Fruit fly (Drosophila melanogaster) whole organism, pupa: ENCODE data around the gene heph.

ENCODE experiments used
- CG10348 ChIP-seq: fragments of 200-800 bp; sonication (Bioruptor generic); IDR thresholded peaks from 2 replicates; pipeline ENCODE4 v1.3.6; 2022; ENCODE audit warnings: missing biosample characterization, missing genetic modification characterization
- CG12605 ChIP-seq: fragments of 200-800 bp; sonication (Bioruptor generic); IDR thresholded peaks from 2 replicates; pipeline ENCODE4 v1.3.6; 2022; ENCODE audit warnings: missing biosample characterization, missing genetic modification characterization
- CG13204 ChIP-seq: fragments of 200-800 bp; sonication (Bioruptor generic); optimal IDR thresholded peaks from 2 replicates; lab custom pipeline; 2018; ENCODE audit warnings: missing biosample characterization, mild to moderate bottlenecking, missing genetic modification characterization, moderate library complexity
- CG14655 ChIP-seq: fragments of 200-800 bp; sonication (Bioruptor generic); optimal IDR thresholded peaks from 3 replicates; lab custom pipeline; 2017; ENCODE audit warnings: mild to moderate bottlenecking, missing biosample characterization, missing genetic modification reagents, missing genetic modification characterization
- CG15710 ChIP-seq: fragments of 200-800 bp; sonication (Bioruptor generic); optimal IDR thresholded peaks from 2 replicates; lab custom pipeline; 2018; ENCODE audit warnings: missing biosample characterization, mild to moderate bottlenecking, missing genetic modification characterization, moderate library complexity
- CG17806 ChIP-seq: fragments of 200-800 bp; sonication (Bioruptor generic); optimal IDR thresholded peaks from 2 replicates; lab custom pipeline; 2018; ENCODE audit warnings: missing biosample characterization, mild to moderate bottlenecking, missing genetic modification characterization, moderate library complexity
- CG32121 ChIP-seq: fragments of 200-800 bp; sonication (Bioruptor generic); IDR thresholded peaks from 2 replicates; pipeline ENCODE4 v1.3.6; 2022; ENCODE audit warnings: missing biosample characterization, missing genetic modification characterization
- CG34367 ChIP-seq: fragments of 200-800 bp; sonication (Bioruptor generic); optimal IDR thresholded peaks from 2 replicates; lab custom pipeline; 2018; ENCODE audit warnings: missing biosample characterization, mild to moderate bottlenecking, missing genetic modification characterization
- CG4496 ChIP-seq: fragments of 200-800 bp; sonication (Bioruptor generic); IDR thresholded peaks from 3 replicates; pipeline ENCODE4 v1.3.6; 2022; ENCODE audit warnings: missing biosample characterization, missing genetic modification characterization
- CG8159 ChIP-seq: fragments of 200-800 bp; sonication (Bioruptor generic); optimal IDR thresholded peaks from 3 replicates; lab custom pipeline; 2018; ENCODE audit warnings: missing biosample characterization, mild to moderate bottlenecking, missing genetic modification characterization, moderate library complexity
- CG8301 ChIP-seq: fragments of 200-800 bp; sonication (Bioruptor generic); optimal IDR thresholded peaks from 2 replicates; lab custom pipeline; 2018; ENCODE audit warnings: missing biosample characterization, mild to moderate bottlenecking, missing genetic modification characterization
- CG9948 ChIP-seq: fragments of 200-800 bp; sonication (Bioruptor generic); optimal IDR thresholded peaks from 2 replicates; lab custom pipeline; 2018; ENCODE audit warnings: missing biosample characterization, mild to moderate bottlenecking, missing genetic modification characterization, moderate library complexity
- D1 ChIP-seq: fragments of 200-800 bp; sonication (Bioruptor generic); optimal IDR thresholded peaks from 2 replicates; lab custom pipeline; 2018; ENCODE audit warnings: missing biosample characterization, mild to moderate bottlenecking, missing genetic modification characterization, moderate library complexity
- EcR ChIP-seq: fragments of 200-800 bp; sonication (Bioruptor generic); optimal IDR thresholded peaks from 3 replicates; lab custom pipeline; 2019; ENCODE audit warnings: missing biosample characterization, missing genetic modification characterization, mild to moderate bottlenecking, moderate library complexity, missing genetic modification reagents
- Ets98B ChIP-seq: fragments of 200-800 bp; sonication (Bioruptor generic); IDR thresholded peaks from 2 replicates; pipeline ENCODE4 v1.3.6; 2022; ENCODE audit warnings: missing biosample characterization, missing genetic modification characterization
- Pif1A ChIP-seq: fragments of 200-800 bp; sonication (Bioruptor generic); optimal IDR thresholded peaks from 3 replicates; lab custom pipeline; 2016; ENCODE audit warnings: missing biosample characterization, missing genetic modification characterization
- Pif1B ChIP-seq: fragments of 200-800 bp; sonication (Bioruptor generic); optimal IDR thresholded peaks from 3 replicates; lab custom pipeline; 2016; ENCODE audit warnings: missing biosample characterization, missing genetic modification characterization
- fd96Ca ChIP-seq: fragments of 200-800 bp; sonication (Bioruptor generic); IDR thresholded peaks from 3 replicates; pipeline ENCODE4 v1.3.6; 2022; ENCODE audit warnings: missing biosample characterization, missing genetic modification characterization
- rn ChIP-seq: fragments of 200-800 bp; sonication (Bioruptor generic); IDR thresholded peaks from 2 replicates; pipeline ENCODE4 v1.3.6; 2022; ENCODE audit warnings: missing biosample characterization, missing genetic modification characterization

heph gene

DNA sequence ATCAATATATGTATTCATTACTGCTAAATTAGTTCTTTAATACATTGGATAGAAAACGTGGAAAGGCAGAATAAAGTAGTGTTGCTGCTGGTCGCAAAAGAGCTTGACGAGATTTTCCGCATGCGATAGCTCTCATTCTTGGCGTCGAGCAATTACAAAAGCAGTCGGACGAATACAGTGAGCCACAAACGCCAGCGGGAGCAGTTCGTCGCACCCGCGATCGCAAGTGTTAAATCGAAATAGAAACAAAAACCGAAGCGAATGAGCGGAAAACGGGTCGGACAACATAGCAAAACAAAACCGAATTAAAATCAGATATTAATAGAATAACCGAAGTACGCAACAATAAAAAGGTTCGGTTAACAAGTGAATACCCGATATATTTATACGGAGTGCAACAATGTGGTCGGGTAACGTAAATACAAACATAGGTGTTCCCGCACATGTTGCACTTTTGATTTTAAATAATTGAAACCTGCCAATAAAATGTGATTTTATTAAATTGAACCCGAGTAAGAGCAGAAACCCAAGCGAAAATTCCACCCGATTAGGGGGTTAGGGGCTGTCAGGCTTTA, 28.5 kb downstream of the heph start:
- TF ChIP-seq EcR (peak; percentile 57), CG8301 (no peak), CG10348 (no peak)

DNA sequence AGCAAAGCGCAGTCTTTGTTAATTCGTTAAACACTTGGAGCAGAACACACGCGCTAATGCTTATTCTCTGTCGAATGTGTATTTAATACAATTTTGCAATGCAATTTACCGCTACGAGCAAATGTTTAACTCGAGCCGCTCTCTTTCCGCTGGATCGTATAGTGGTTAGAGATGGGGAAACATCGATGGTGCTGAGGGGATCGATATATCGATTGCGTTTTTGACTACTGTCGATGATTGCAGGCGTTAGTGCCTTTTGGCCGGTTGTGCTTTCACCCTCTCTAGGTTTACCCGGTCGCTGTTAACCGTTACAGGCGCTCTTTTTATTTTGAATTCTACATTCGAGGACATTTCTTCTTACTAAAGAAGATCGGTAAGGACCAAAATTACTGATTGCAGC, 29.7 kb downstream of the heph start:
- TF ChIP-seq CG12605 (no peak), Pif1A (GFP tag; lab: Kevin White, UChicago) (no peak), D1 (tag; lab: Kevin White, UChicago) (no peak), Ets98B (GFP tag; lab: Robert Waterston, UW) (no peak), fd96Ca (GFP tag; lab: Robert Waterston, UW) (no peak; the same call in 2 of the 3 replicates), rn (GFP tag; lab: Robert Waterston, UW) (no peak), CG32121 (GFP tag; lab: Robert Waterston, UW) (no peak), CG34367 (tag; lab: Kevin White, UChicago) (no peak), CG15710 (no peak), CG9948 (no peak)

DNA sequence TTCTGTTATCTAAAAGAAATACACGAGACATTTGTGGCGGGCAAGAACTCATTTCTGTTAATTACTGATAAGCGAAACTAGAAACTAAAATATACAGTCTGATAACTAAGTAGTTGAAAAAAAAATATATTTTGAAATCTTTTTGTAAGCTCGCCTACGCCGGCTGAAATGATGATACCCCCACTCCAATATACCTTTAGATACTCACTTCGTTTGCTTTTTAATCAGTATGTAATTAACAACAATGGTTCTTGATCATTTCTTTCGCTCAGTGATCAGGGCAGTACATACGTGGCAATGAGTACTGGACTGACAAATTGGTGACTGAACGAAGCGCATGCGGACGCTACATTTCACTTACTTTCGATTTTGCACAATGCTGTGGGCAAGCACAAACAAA, 36.9 kb downstream of the heph start:
- peak; percentile 7 for TF ChIP-seq CG8159
- TF ChIP-seq fd96Ca (GFP tag; lab: Robert Waterston, UW), result no peak
- no peak for TF ChIP-seq CG10348
- no peak for TF ChIP-seq Pif1A (GFP tag; lab: Kevin White, UChicago)

DNA sequence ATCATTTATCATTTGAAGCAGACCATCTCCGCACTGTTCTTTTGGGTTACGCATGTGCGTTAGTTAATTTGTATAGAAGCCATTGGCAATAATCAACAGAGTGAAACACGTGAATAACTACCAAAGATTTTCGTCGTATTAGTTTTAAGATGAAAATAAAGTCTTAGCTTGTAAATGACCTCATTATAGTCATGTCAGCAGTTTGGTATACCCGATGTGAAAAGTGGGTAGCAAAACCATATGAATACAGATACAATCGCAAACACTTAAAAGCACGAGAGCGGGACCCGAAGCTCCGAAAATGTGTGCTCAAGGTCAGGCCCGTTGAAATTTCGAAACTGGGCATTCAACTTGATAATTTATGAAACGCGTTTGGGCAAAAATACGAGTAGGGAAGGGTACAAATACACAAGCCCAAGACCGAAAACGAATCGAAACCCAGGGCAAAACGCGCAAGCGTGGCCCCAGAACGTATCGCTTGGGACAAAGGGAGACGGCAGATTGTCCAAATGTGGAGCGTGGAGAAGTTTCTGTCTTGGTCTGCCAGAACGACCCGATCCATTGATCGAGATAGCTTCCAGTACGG, 37.7 kb downstream of the heph start, which contains the start of gene CG2003:
Gene CG2003, plus strand, starts transcription at position 574 of the 586 bp plus-strand sequence.
- TF ChIP-seq CG13204 (GFP tag; lab: Kevin White, UChicago) (peak; percentile 3), CG10348 (no peak), Ets98B (GFP tag; lab: Robert Waterston, UW) (no peak), Pif1A (GFP tag; lab: Kevin White, UChicago) (peak; percentile 12), CG17806 (tag; lab: Kevin White, UChicago) (no peak), CG14655 (GFP tag; lab: Kevin White, UChicago) (no peak)

DNA sequence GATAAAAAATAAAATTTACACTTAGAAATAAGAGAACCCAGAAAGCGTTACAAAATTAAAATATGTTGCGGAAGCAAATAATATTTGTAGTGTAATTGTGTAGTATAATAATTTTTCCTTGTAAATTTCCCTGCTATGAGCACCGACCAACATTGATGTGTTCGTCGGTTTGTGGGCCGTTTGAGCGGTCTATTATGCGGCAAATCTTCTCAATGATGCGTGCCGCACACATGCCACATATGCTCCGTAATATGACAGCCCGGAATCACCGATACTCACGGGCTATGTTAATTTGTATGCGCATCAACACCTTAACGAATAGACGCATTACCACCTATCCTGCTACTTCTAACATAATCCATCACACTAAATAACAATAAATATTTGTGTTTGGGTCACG, 38.5 kb downstream of the heph start:
- TF ChIP-seq CG8159 (no peak), EcR (no peak), rn (GFP tag; lab: Robert Waterston, UW) (no peak), CG34367 (tag; lab: Kevin White, UChicago) (no peak), CG10348 (no peak), CG17806 (tag; lab: Kevin White, UChicago) (no peak), CG13204 (GFP tag; lab: Kevin White, UChicago) (no peak), CG15710 (no peak), fd96Ca (GFP tag; lab: Robert Waterston, UW) (no peak)

DNA sequence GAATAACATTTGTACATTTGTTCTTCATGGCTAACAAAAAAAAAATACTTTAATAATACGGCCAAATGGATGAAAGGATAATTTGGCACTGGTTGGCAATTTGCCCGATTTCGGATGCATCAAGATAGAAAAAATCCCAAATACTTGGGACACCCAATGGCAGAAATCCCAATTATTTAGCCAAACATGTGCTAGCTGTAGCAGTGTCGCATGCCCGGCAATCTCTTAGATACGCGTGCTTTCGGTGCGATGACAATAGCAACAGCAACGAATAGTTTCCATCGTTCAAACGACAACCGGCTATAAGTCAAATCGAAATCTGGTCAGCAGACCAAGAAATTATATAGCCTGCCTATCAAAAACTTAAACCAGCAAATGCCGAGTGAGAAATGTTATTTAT, 42.2 kb downstream of the heph start:
- TF ChIP-seq Ets98B (GFP tag; lab: Robert Waterston, UW) (no peak), CG13204 (GFP tag; lab: Kevin White, UChicago) (no peak), CG32121 (GFP tag; lab: Robert Waterston, UW) (0 out of 2 replicates have a peak, but pooled peaks have one; percentile 51), CG15710 (no peak)

DNA sequence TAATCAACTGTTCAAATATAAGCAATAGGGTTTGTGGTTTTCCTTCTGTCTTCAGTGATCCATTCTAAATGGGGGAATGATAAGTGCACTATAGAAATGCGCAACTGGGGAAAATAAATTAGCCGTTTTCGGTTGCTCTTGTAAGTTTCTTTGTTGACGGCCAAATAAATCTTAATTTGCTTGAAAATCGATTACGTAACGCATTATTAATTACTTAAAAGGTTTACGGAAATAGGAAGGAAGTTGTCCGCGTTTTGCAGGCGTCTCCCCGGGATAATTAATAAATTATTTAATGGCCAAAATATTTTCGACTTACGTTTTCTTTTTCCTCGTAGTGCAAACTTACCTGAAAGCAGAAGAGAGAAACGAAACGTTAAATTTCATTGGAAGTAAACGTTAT, 45.9 kb downstream of the heph start:
- no peak for TF ChIP-seq Pif1A (GFP tag; lab: Kevin White, UChicago)
- no peak for TF ChIP-seq CG4496
- TF ChIP-seq CG12605, result no peak
- no peak for TF ChIP-seq EcR
- TF ChIP-seq Ets98B (GFP tag; lab: Robert Waterston, UW), result no peak
- TF ChIP-seq CG8159, result no peak

DNA sequence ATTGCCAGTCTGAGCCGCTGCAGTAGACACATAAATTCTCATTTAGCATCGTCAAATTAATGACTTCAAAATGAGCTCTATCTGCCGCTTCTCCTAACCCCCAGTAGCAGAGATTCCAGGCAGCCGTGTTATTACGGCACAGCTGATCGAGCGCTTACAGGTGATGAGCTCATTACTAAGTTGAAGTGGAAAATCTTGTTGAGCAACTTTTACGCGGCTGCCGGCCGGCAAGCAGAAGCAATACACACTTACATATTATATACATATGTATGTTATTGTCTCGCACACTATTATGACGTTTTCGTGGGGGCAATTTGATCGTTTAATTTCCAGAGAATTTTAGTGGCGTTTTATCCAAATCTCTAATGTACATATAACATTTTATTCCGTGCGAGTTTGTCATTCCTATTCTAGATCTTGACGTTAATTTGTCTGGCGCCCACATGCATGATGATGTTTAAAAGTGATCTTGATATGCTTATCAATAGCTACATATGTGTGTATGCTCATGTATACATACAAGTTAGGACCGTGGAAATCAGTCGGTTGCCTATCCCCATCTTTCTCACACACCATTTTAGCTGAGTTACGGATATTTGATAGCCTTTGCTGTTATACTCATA, 50.5 kb downstream of the heph start:
- TF ChIP-seq CG8159 (no peak), CG9948 (no peak), EcR (peak; percentile 10), CG12605 (no peak), CG13204 (GFP tag; lab: Kevin White, UChicago) (no peak), CG17806 (tag; lab: Kevin White, UChicago) (no peak), Ets98B (GFP tag; lab: Robert Waterston, UW) (no peak)

DNA sequence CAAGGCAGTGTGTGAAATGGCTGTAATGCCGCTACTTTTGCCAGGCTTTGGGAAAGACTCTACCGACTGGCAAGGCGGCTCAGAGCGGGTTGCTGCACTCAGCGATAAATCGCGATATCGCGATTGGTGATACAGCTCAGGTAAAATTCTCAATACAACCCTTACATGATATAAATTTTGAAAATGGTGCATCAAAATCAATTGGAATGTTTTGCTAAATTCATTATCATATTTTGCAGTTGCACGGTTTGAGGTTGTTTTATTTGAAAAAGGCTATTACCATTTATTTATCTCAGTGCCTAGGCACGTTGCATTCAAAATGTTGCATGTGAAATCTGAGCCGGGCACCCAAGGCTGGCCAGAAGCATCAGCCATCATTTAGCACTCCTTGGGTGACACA, 52.2 kb downstream of the heph start:
- TF ChIP-seq Pif1A (GFP tag; lab: Kevin White, UChicago), result peak; percentile 46
- TF ChIP-seq CG34367 (tag; lab: Kevin White, UChicago), result peak; percentile 30
- TF ChIP-seq CG9948, result peak; percentile 58
- peak; percentile 41 for TF ChIP-seq Pif1B (GFP tag; lab: Kevin White, UChicago)
- TF ChIP-seq CG15710, result peak; percentile 59
- TF ChIP-seq CG8159, result peak; percentile 71
- no peak; the same call in 2 of the 3 replicates for TF ChIP-seq CG4496
- TF ChIP-seq CG8301, result peak; percentile 75
- peak; percentile 36; the same call in 1 of the 2 replicates for TF ChIP-seq Ets98B (GFP tag; lab: Robert Waterston, UW)
- no peak for TF ChIP-seq CG32121 (GFP tag; lab: Robert Waterston, UW)
- TF ChIP-seq CG12605, result no peak
- TF ChIP-seq CG14655 (GFP tag; lab: Kevin White, UChicago), result peak; percentile 80
- TF ChIP-seq CG17806 (tag; lab: Kevin White, UChicago), result peak; percentile 67
- peak; percentile 18 for TF ChIP-seq CG13204 (GFP tag; lab: Kevin White, UChicago)
